Worm (Caenorhabditis elegans): ENCODE measurements around the gene saps-1.

saps-1 gene

ce11 chrII:11345570-11346029 is 48.1 kb downstream of the saps-1 start, which contains the start of gene nduf-11 (continued):
- 0 out of 2 replicates have a peak, but pooled peaks have one; percentile 21 for TF ChIP-seq mab-9 (GFP tag; IDR thresholded peaks at IDR 0.05)
- peak; percentile 75 for TF ChIP-seq lin-13 (GFP tag; optimal IDR thresholded peaks at IDR 0.05)
- TF ChIP-seq jun-1 (tag; optimal IDR thresholded peaks at IDR 0.05) = peak; percentile 62
- TF ChIP-seq ces-1 (GFP tag; optimal IDR thresholded peaks at IDR 0.05) = no peak
- TF ChIP-seq ceh-8 (GFP tag; optimal IDR thresholded peaks at IDR 0.05) = peak; percentile 30
- peak; percentile 89 for TF ChIP-seq nhr-19 (GFP tag; conservative IDR thresholded peaks at IDR 0.05)
- TF ChIP-seq ztf-4 (tag; optimal IDR thresholded peaks at IDR 0.05) = peak; percentile 70
- TF ChIP-seq swsn-7 (tag; optimal IDR thresholded peaks at IDR 0.05) = peak; percentile 87
- TF ChIP-seq skn-1 (tag; optimal IDR thresholded peaks at IDR 0.05) = peak; percentile 91
- TF ChIP-seq lsy-2 (tag; optimal IDR thresholded peaks at IDR 0.05) = peak; percentile 92 to 93

ce11 chrII:11347878-11348556 is 50.5 kb downstream of the saps-1 start, which contains the start of the genes B0491.6 and pigm-1:
TSS of gene B0491.6 (minus strand) at chrII:11348343.
TSS of gene pigm-1 (plus strand) at chrII:11348445.
- TF ChIP-seq hlh-4 (tag; optimal IDR thresholded peaks at IDR 0.05) (no peak), lin-15B (tag; optimal IDR thresholded peaks at IDR 0.05) (peak; percentile 12), egl-27 (tag; optimal IDR thresholded peaks at IDR 0.05) (no peak), nhr-12 (tag; optimal IDR thresholded peaks at IDR 0.05) (no peak), ces-1 (GFP tag; optimal IDR thresholded peaks at IDR 0.05) (no peak), elt-3 (tag; optimal IDR thresholded peaks at IDR 0.05) (peak in 1 of 6 experiments; percentile 52), nhr-19 (GFP tag; conservative IDR thresholded peaks at IDR 0.05) (peak; percentile 34), fkh-8 (tag; optimal IDR thresholded peaks at IDR 0.05) (peak; percentile 95), tlp-1 (tag; optimal IDR thresholded peaks at IDR 0.05) (no peak), nhr-77 (tag; optimal IDR thresholded peaks at IDR 0.05) (peak; percentile 50), unc-30 (tag; optimal IDR thresholded peaks at IDR 0.05) (no peak), elt-2 (tag; optimal IDR thresholded peaks at IDR 0.05) (peak; percentile 47), dpl-1 (GFP tag; optimal IDR thresholded peaks at IDR 0.05) (peak; percentile 80 to 92 (median 87)), ztf-11 (tag; optimal IDR thresholded peaks at IDR 0.05) (no peak), aha-1 (tag; optimal IDR thresholded peaks at IDR 0.05) (no peak), lin-35 (GFP tag; optimal IDR thresholded peaks at IDR 0.05) (peak; percentile 87 to 96), dsc-1 (tag; optimal IDR thresholded peaks at IDR 0.05) (peak; percentile 98), ceh-90 (tag; optimal IDR thresholded peaks at IDR 0.05) (peak; percentile 6), sup-37 (GFP tag; optimal IDR thresholded peaks at IDR 0.05) (no peak), efl-1 (optimal IDR thresholded peaks at IDR 0.05) (peak; percentile 54 to 92), efl-1 (GFP tag; optimal IDR thresholded peaks at IDR 0.05 in 1 of 2) (peak; percentile 90 to 99), irx-1 (tag; optimal IDR thresholded peaks at IDR 0.05) (peak; percentile 62), ceh-88 (GFP tag; IDR thresholded peaks at IDR 0.05) (no peak; the same call in 1 of the 2 replicates), egl-13 (tag; optimal IDR thresholded peaks at IDR 0.05) (peak; percentile 71), snu-23 (GFP tag; optimal IDR thresholded peaks at IDR 0.05) (peak; percentile 80), pax-3 (tag; optimal IDR thresholded peaks at IDR 0.05) (peak; percentile 76), swsn-7 (tag; optimal IDR thresholded peaks at IDR 0.05) (peak; percentile 77), lin-13 (GFP tag; optimal IDR thresholded peaks at IDR 0.05) (no peak), pag-3 (tag; optimal IDR thresholded peaks at IDR 0.05; ENCODE audit: borderline replicate concordance, insufficient read depth) (no peak), zip-4 (GFP tag; optimal IDR thresholded peaks at IDR 0.05) (no peak), ceh-82 (tag; optimal IDR thresholded peaks at IDR 0.05) (peak; percentile 12 to 45 (median 44)), ama-1 (optimal IDR thresholded peaks at IDR 0.05) (no peak), efl-3 (GFP tag; optimal IDR thresholded peaks at IDR 0.05) (no peak), C16A3.4 (tag; optimal IDR thresholded peaks at IDR 0.05) (peak; percentile 52), unc-62 (GFP tag; optimal IDR thresholded peaks at IDR 0.05) (no peak), tbx-2 (tag; optimal IDR thresholded peaks at IDR 0.05) (peak; percentile 49), isw-1 (GFP tag; IDR thresholded peaks at IDR 0.05) (peak; percentile 42), nhr-28 (tag; optimal IDR thresholded peaks at IDR 0.05) (no peak), C34B4.2 (tag; optimal IDR thresholded peaks at IDR 0.05) (no peak), nhr-71 (tag; optimal IDR thresholded peaks at IDR 0.05) (peak; percentile 87), mab-9 (GFP tag; IDR thresholded peaks at IDR 0.05) (no peak), hpl-2 (GFP tag; optimal IDR thresholded peaks at IDR 0.05) (no peak), pqm-1 (tag; optimal IDR thresholded peaks at IDR 0.05) (no peak), nhr-76 (tag; optimal IDR thresholded peaks at IDR 0.05) (no peak)

Measured in whole organism, L1 larva.